Fruit fly (Drosophila melanogaster): Measurements from ENCODE around the gene CG14342.

CG14342 gene

dm6 chr2L:1185642-1186497, 18.1 kb upstream of the CG14342 start, which contains the start of gene CG5001 (continued):
- TF ChIP-seq ss (GFP tag; optimal IDR thresholded peaks at IDR 0.05) (peak in 1 of 2 experiments; percentile 22), CG11902 (GFP tag; optimal IDR thresholded peaks at IDR 0.05) (peak; percentile 42), CG6163 (GFP tag; IDR thresholded peaks at IDR 0.05) (peak; percentile 87), CG32006 (GFP tag; optimal IDR thresholded peaks at IDR 0.05) (peak; percentile 75), Ets96B (tag; optimal IDR thresholded peaks at IDR 0.05) (peak; percentile 81), achi (GFP tag; optimal IDR thresholded peaks at IDR 0.05) (peak; percentile 72), esn (GFP tag; optimal IDR thresholded peaks at IDR 0.05) (peak; percentile 87), Eip78C (GFP tag) (peak; percentile 95), Eip93F (GFP tag; optimal IDR thresholded peaks at IDR 0.05) (no peak), CG15336 (GFP tag; IDR thresholded peaks at IDR 0.05) (peak; percentile 86), dsx (GFP tag; optimal IDR thresholded peaks at IDR 0.05; ENCODE audit: poor library complexity, severe bottlenecking) (peak; percentile 76), lz (GFP tag; optimal IDR thresholded peaks at IDR 0.05) (peak; percentile 81), cyc (GFP tag; optimal IDR thresholded peaks at IDR 0.05) (peak; percentile 76), CG8632 (GFP tag; optimal IDR thresholded peaks at IDR 0.05) (peak; percentile 70), vri (GFP tag; optimal IDR thresholded peaks at IDR 0.05) (no peak), fd59A (GFP tag; optimal IDR thresholded peaks at IDR 0.05) (peak; percentile 20), fkh (GFP tag; optimal IDR thresholded peaks at IDR 0.05) (no peak), CG8119 (GFP tag; IDR thresholded peaks at IDR 0.05) (peak; percentile 88)

DNA sequence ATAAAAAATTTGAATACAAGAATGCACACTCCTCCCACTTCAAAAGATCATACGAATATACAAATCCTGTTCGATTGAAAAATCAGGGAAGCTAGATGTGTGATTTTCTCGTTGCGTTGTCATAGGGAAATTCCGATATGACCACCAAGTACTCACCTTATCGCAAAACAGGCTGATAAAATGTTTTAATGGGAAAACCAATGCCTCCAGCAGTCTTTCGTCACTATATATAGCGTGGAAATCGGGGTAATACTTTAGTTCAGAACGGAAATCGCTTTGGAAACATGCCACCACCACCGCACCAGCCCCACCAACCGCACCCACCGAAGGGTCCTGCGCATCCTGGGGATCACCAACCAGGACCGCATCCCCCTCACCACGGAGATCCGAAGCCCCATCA, 4.8 kb upstream of the CG14342 start, which contains the start of the genes CG5139 and CG43348:
CG5139 (minus strand) TSS at position 101 of the 400 bp plus-strand sequence.
CG43348 (plus strand) TSS at position 247 of the 400 bp plus-strand sequence.
- no peak for TF ChIP-seq CG6854 (GFP tag; optimal IDR thresholded peaks at IDR 0.05)
- no peak for TF ChIP-seq Met (GFP tag; optimal IDR thresholded peaks at IDR 0.05)
- TF ChIP-seq Gug (GFP tag; IDR thresholded peaks at IDR 0.05) = no peak
- no peak for TF ChIP-seq CG32006 (GFP tag; optimal IDR thresholded peaks at IDR 0.05)
- TF ChIP-seq dac (GFP tag; optimal IDR thresholded peaks at IDR 0.05) = no peak
- no peak for TF ChIP-seq CG9139 (GFP tag; optimal IDR thresholded peaks at IDR 0.05)
- no peak for TF ChIP-seq ss (GFP tag; optimal IDR thresholded peaks at IDR 0.05)
- TF ChIP-seq CG3919 (GFP tag; optimal IDR thresholded peaks at IDR 0.05) = no peak
- TF ChIP-seq CG8119 (GFP tag; IDR thresholded peaks at IDR 0.05) = no peak
- TF ChIP-seq cyc (GFP tag; optimal IDR thresholded peaks at IDR 0.05) = no peak
- TF ChIP-seq Hr4 (GFP tag; optimal IDR thresholded peaks at IDR 0.05) = no peak
- no peak for TF ChIP-seq CG16779 (tag; optimal IDR thresholded peaks at IDR 0.05)
- TF ChIP-seq fd85E (GFP tag; optimal IDR thresholded peaks at IDR 0.05) = no peak
- no peak for TF ChIP-seq Hr39 (GFP tag; optimal IDR thresholded peaks at IDR 0.05)
- no peak for TF ChIP-seq CG34406 (GFP tag; optimal IDR thresholded peaks at IDR 0.05)
- no peak for TF ChIP-seq achi (GFP tag; optimal IDR thresholded peaks at IDR 0.05)
- no peak for TF ChIP-seq fkh (GFP tag; optimal IDR thresholded peaks at IDR 0.05)

DNA sequence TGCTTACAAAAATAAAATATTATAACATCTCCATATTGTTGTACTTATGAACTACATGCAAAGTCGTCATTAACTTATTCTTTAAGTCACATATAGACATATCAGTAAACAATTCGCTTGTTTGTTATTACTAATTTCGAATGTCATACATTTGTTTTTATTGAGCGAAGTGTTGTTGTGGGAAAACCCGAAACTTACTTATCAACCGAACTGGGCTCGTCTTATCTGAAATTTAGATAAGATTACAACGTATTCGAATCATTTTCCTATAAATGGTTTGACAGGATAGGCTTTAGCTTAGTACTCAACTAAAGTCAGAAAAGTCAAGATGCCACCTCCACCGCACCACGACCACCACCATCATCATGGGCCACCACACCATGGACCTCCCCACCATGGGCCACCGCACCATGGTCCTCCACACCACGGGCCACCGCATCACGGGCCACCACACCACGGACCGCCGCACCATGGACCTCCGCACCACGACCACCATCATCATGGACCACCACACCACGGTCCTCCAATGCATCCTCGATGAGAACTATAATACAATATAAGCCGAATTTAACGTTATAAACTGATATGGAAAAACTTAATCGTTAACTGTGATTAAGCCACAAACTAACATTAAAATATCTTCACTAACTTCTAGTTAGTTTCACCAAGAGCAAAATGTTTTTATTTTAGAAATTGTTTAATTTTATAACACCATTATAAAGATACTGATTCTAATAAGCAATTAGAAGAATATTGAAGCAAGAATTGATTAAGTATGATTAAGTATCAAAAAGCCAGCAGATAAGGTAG, 3.9 kb upstream of the CG14342 start, which contains the start of the genes CG43349 and CG5011:
CG43349 (plus strand) TSS at position 294 of the 810 bp plus-strand sequence.
CG5011 (plus strand) TSS at position 760 of the 810 bp plus-strand sequence.
- TF ChIP-seq fd85E (GFP tag; optimal IDR thresholded peaks at IDR 0.05) (no peak), lz (GFP tag; optimal IDR thresholded peaks at IDR 0.05) (no peak), acj6 (GFP tag; optimal IDR thresholded peaks at IDR 0.05) (no peak), OdsH (GFP tag; optimal IDR thresholded peaks at IDR 0.05) (no peak), esn (GFP tag; optimal IDR thresholded peaks at IDR 0.05) (no peak), CG6808 (GFP tag; optimal IDR thresholded peaks at IDR 0.05) (no peak), Eip78C (GFP tag) (no peak), CG34406 (GFP tag; optimal IDR thresholded peaks at IDR 0.05) (no peak), Smox (GFP tag; optimal IDR thresholded peaks at IDR 0.05) (no peak), CG6276 (GFP tag; optimal IDR thresholded peaks at IDR 0.05) (no peak), CG32006 (GFP tag; optimal IDR thresholded peaks at IDR 0.05) (no peak), Ets96B (tag; optimal IDR thresholded peaks at IDR 0.05) (no peak), achi (GFP tag; optimal IDR thresholded peaks at IDR 0.05) (no peak), Blimp-1 (GFP tag; optimal IDR thresholded peaks at IDR 0.05) (no peak), CG9139 (GFP tag; optimal IDR thresholded peaks at IDR 0.05) (no peak), Met (GFP tag; optimal IDR thresholded peaks at IDR 0.05) (no peak), cyc (GFP tag; optimal IDR thresholded peaks at IDR 0.05) (no peak), CG4318 (GFP tag; optimal IDR thresholded peaks at IDR 0.05) (no peak), CG8632 (GFP tag; optimal IDR thresholded peaks at IDR 0.05) (no peak), CG15336 (GFP tag; IDR thresholded peaks at IDR 0.05) (no peak)
